Fruit fly (Drosophila melanogaster) whole organism, embryonic: ENCODE data around the gene miple1.
A peak's percentile ranks its signal among the peaks of the same experiment; 100 is the strongest.

Source experiments
- Adf1 ChIP-seq: fragments of 200-800 bp; sonication (Bioruptor generic); IDR thresholded peaks from 2 replicates; pipeline ENCODE4 v1.3.6; 2022; ENCODE audit warnings: missing biosample characterization, missing genetic modification characterization
- BEAF-32 ChIP-seq: fragments of 200-800 bp; sonication (Bioruptor generic); optimal IDR thresholded peaks from 3 replicates; lab custom pipeline; 2017; ENCODE audit warnings: missing biosample characterization, missing genetic modification characterization, mild to moderate bottlenecking, moderate library complexity, missing genetic modification reagents
- CG10209 ChIP-seq: fragments of 200-800 bp; sonication (Bioruptor generic); optimal IDR thresholded peaks from 3 replicates; lab custom pipeline; 2017; ENCODE audit warnings: missing biosample characterization, mild to moderate bottlenecking, missing genetic modification characterization, missing genetic modification reagents
- CG11085 ChIP-seq: fragments of 200-800 bp; sonication (Bioruptor generic); IDR thresholded peaks from 2 replicates; pipeline ENCODE4 v1.3.6; 2022; ENCODE audit warnings: missing biosample characterization, missing genetic modification characterization
- CG12155 ChIP-seq: fragments of 200-800 bp; sonication (Bioruptor generic); optimal IDR thresholded peaks from 3 replicates; lab custom pipeline; 2016; ENCODE audit warnings: missing biosample characterization, missing genetic modification characterization
- CG14860 ChIP-seq: fragments of 200-800 bp; sonication (Bioruptor generic); IDR thresholded peaks from 3 replicates; pipeline ENCODE4 v1.3.6; 2022; ENCODE audit warnings: missing biosample characterization, missing genetic modification characterization; ENCODE audit not compliant: partially characterized antibody
- CG15601 ChIP-seq: fragments of 200-800 bp; sonication (Bioruptor generic); optimal IDR thresholded peaks from 3 replicates; lab custom pipeline; 2019; ENCODE audit warnings: missing biosample characterization, mild to moderate bottlenecking, missing genetic modification characterization, moderate library complexity
- CG18599 ChIP-seq: fragments of 200-800 bp; sonication (Bioruptor generic); optimal IDR thresholded peaks from 3 replicates; lab custom pipeline; 2017; ENCODE audit warnings: missing biosample characterization, missing genetic modification characterization, mild to moderate bottlenecking, moderate library complexity, missing genetic modification reagents
- CG2116 ChIP-seq: fragments of 200-800 bp; sonication (Bioruptor generic); optimal IDR thresholded peaks from 3 replicates; lab custom pipeline; 2018; ENCODE audit warnings: missing biosample characterization, mild to moderate bottlenecking, missing genetic modification characterization
- CG34422 ChIP-seq: fragments of 200-800 bp; sonication (Bioruptor generic); IDR thresholded peaks from 3 replicates; pipeline ENCODE4 v1.3.6; 2022; ENCODE audit warnings: missing biosample characterization, missing genetic modification characterization
- CG42726 ChIP-seq: fragments of 200-800 bp; sonication (Bioruptor generic); IDR thresholded peaks from 2 replicates; pipeline ENCODE4 v1.3.6; 2022; ENCODE audit warnings: missing biosample characterization, missing genetic modification characterization; ENCODE audit not compliant: partially characterized antibody
- CG6272 ChIP-seq: fragments of 200-800 bp; sonication (Bioruptor generic); IDR thresholded peaks from 2 replicates; pipeline ENCODE4 v1.3.6; 2022; ENCODE audit warnings: missing biosample characterization, missing genetic modification characterization
- CG6765 ChIP-seq: fragments of 200-800 bp; sonication (Bioruptor generic); optimal IDR thresholded peaks from 3 replicates; lab custom pipeline; 2017; ENCODE audit warnings: missing biosample characterization, mild to moderate bottlenecking, missing genetic modification characterization
- CG6791 ChIP-seq: fragments of 200-800 bp; sonication (Bioruptor generic); IDR thresholded peaks from 3 replicates; pipeline ENCODE4 v1.3.6; 2022; ENCODE audit warnings: missing biosample characterization, missing genetic modification characterization; ENCODE audit not compliant: partially characterized antibody
- CG7357 ChIP-seq: fragments of 200-800 bp; sonication (Bioruptor generic); IDR thresholded peaks from 3 replicates; pipeline ENCODE4 v1.3.6; 2022; ENCODE audit warnings: missing biosample characterization, missing genetic modification characterization
- CG8924 ChIP-seq: fragments of 200-800 bp; optimal IDR thresholded peaks from 3 replicates; lab custom pipeline; 2019; ENCODE audit warnings: missing biosample characterization, mild to moderate bottlenecking, missing genetic modification characterization, moderate library complexity
- CG8944 ChIP-seq: fragments of 200-800 bp; sonication (Bioruptor generic); optimal IDR thresholded peaks from 3 replicates; lab custom pipeline; 2016; ENCODE audit warnings: missing biosample characterization, missing genetic modification characterization
- CG9817 ChIP-seq: fragments of 200-800 bp; sonication (Bioruptor generic); optimal IDR thresholded peaks from 2 replicates; lab custom pipeline; 2018; ENCODE audit warnings: missing biosample characterization, mild to moderate bottlenecking, missing genetic modification characterization, moderate library complexity
- CG9932 ChIP-seq: fragments of 200-800 bp; sonication (Bioruptor generic); IDR thresholded peaks from 2 replicates; pipeline ENCODE4 v1.3.6; 2022; ENCODE audit warnings: missing biosample characterization, missing genetic modification characterization
- Chrac-16 ChIP-seq: fragments of 200-800 bp; sonication (Bioruptor generic); optimal IDR thresholded peaks from 3 replicates; lab custom pipeline; 2016; ENCODE audit warnings: missing biosample characterization, missing genetic modification characterization
- Dek ChIP-seq: fragments of 200-800 bp; sonication (Bioruptor generic); optimal IDR thresholded peaks from 3 replicates; lab custom pipeline; 2019; ENCODE audit warnings: missing biosample characterization, mild to moderate bottlenecking, missing genetic modification characterization, moderate library complexity
- Ets65A ChIP-seq: fragments of 200-800 bp; sonication (Bioruptor generic); peaks from one replicate; lab custom pipeline; 2016; ENCODE audit warnings: missing biosample characterization, missing genetic modification characterization
- Jarid2 ChIP-seq: fragments of 200-800 bp; sonication (Bioruptor generic); optimal IDR thresholded peaks from 3 replicates; lab custom pipeline; 2017; ENCODE audit warnings: mild to moderate bottlenecking, missing biosample characterization, missing genetic modification reagents, missing genetic modification characterization
- Lim3 ChIP-seq: fragments of 200-800 bp; sonication (Bioruptor generic); IDR thresholded peaks from 2 replicates; pipeline ENCODE4 v1.3.6; 2022; ENCODE audit warnings: missing biosample characterization, missing genetic modification characterization
- MESR4 ChIP-seq: fragments of 200-800 bp; sonication (Bioruptor generic); optimal IDR thresholded peaks from 2 replicates; lab custom pipeline; 2018; ENCODE audit warnings: missing biosample characterization, mild to moderate bottlenecking, missing genetic modification characterization, moderate library complexity
- Meics ChIP-seq: fragments of 200-800 bp; sonication (Bioruptor generic); optimal IDR thresholded peaks from 2 replicates; lab custom pipeline; 2017; ENCODE audit warnings: missing biosample characterization, mild to moderate bottlenecking, missing genetic modification characterization
- NC2β ChIP-seq: fragments of 200-800 bp; sonication (Bioruptor generic); optimal IDR thresholded peaks from 2 replicates; lab custom pipeline; 2016; ENCODE audit warnings: missing biosample characterization, missing genetic modification characterization
- Opbp ChIP-seq: fragments of 200-800 bp; sonication (Bioruptor generic); IDR thresholded peaks from 3 replicates; pipeline ENCODE4 v1.3.6; 2022; ENCODE audit warnings: missing biosample characterization, missing genetic modification characterization; ENCODE audit not compliant: partially characterized antibody
- Ptx1 ChIP-seq: fragments of 200-800 bp; sonication (Bioruptor generic); IDR thresholded peaks from 2 replicates; pipeline ENCODE4 v1.3.6; 2022; ENCODE audit warnings: missing biosample characterization, missing genetic modification characterization
- Scr ChIP-seq: fragments of 200-800 bp; sonication (Bioruptor generic); IDR thresholded peaks from 2 replicates; pipeline ENCODE4 v1.3.6; 2022; ENCODE audit warnings: missing biosample characterization, missing genetic modification characterization; ENCODE audit not compliant: partially characterized antibody
- Sry-δ ChIP-seq: fragments of 200-800 bp; sonication (Bioruptor generic); optimal IDR thresholded peaks from 2 replicates; lab custom pipeline; 2016; ENCODE audit warnings: missing biosample characterization, missing genetic modification characterization
- Stat92E ChIP-seq, 3 experiments: fragments of >200 bp in 2 of 3; fragments of 200-800 bp in 1 of 3; sonication (Bioruptor generic) in 1 of 3; optimal IDR thresholded peaks; 2 replicates each; lab custom pipeline; 2017 to 2019; ENCODE audit warnings: missing biosample characterization in 3 of 3, missing genetic modification characterization in 3 of 3, mild to moderate bottlenecking in 1 of 3, moderate library complexity in 1 of 3
- bab2 ChIP-seq: fragments of 200-800 bp; sonication (Bioruptor generic); optimal IDR thresholded peaks from 2 replicates; lab custom pipeline; 2016; ENCODE audit warnings: missing biosample characterization, missing genetic modification characterization
- ci ChIP-seq: fragments of 200-800 bp; sonication (Bioruptor generic); IDR thresholded peaks from 3 replicates; pipeline ENCODE4 v1.3.6; 2022; ENCODE audit warnings: missing biosample characterization, missing genetic modification characterization
- eyg ChIP-seq: fragments of 200-800 bp; sonication (Bioruptor generic); optimal IDR thresholded peaks from 3 replicates; lab custom pipeline; 2016; ENCODE audit warnings: missing biosample characterization, missing genetic modification characterization
- ham ChIP-seq: fragments of 200-800 bp; sonication (Bioruptor generic); IDR thresholded peaks from 2 replicates; pipeline ENCODE4 v1.3.6; 2022; ENCODE audit warnings: missing biosample characterization, missing genetic modification characterization
- lab ChIP-seq: fragments of 200-800 bp; sonication (Bioruptor generic); optimal IDR thresholded peaks from 3 replicates; lab custom pipeline; 2017; ENCODE audit warnings: missing biosample characterization, missing genetic modification characterization, mild to moderate bottlenecking, moderate library complexity, missing genetic modification reagents
- lilli ChIP-seq: fragments of 200-800 bp; sonication (Bioruptor generic); optimal IDR thresholded peaks from 3 replicates; lab custom pipeline; 2016; ENCODE audit warnings: missing biosample characterization, missing genetic modification characterization
- mld ChIP-seq: fragments of 200-800 bp; sonication (Bioruptor generic); IDR thresholded peaks from 3 replicates; pipeline ENCODE4 v1.3.6; 2022; ENCODE audit warnings: missing biosample characterization, missing genetic modification characterization; ENCODE audit not compliant: partially characterized antibody
- slou ChIP-seq: fragments of 200-800 bp; sonication (Bioruptor generic); optimal IDR thresholded peaks from 3 replicates; lab custom pipeline; 2016; ENCODE audit warnings: missing biosample characterization, missing genetic modification characterization
- tgo ChIP-seq: fragments of 200-800 bp; sonication (Bioruptor generic); IDR thresholded peaks from 3 replicates; pipeline ENCODE4 v1.3.6; 2022; ENCODE audit warnings: missing biosample characterization, missing genetic modification characterization
- tio ChIP-seq: fragments of 200-800 bp; sonication (Bioruptor generic); optimal IDR thresholded peaks from 2 replicates; lab custom pipeline; 2017; ENCODE audit warnings: missing biosample characterization, missing genetic modification characterization, inconsistent platforms
- tna ChIP-seq: fragments of 200-800 bp; sonication (Bioruptor generic); IDR thresholded peaks from 2 replicates; pipeline ENCODE4 v1.3.6; 2022; ENCODE audit warnings: missing biosample characterization, missing genetic modification characterization; ENCODE audit not compliant: partially characterized antibody
- unpg ChIP-seq: fragments of 200-800 bp; sonication (Bioruptor generic); optimal IDR thresholded peaks from 3 replicates; lab custom pipeline; 2018; ENCODE audit warnings: missing biosample characterization, mild to moderate bottlenecking, missing genetic modification characterization, moderate library complexity
- vvl ChIP-seq: fragments of 200-800 bp; sonication (Bioruptor generic); IDR thresholded peaks from 2 replicates; pipeline ENCODE4 v1.3.6; 2022; ENCODE audit warnings: missing biosample characterization, missing genetic modification characterization
- wor ChIP-seq: fragments of 200-800 bp; sonication (Bioruptor generic); IDR thresholded peaks from 2 replicates; pipeline ENCODE4 v1.3.6; 2022; ENCODE audit warnings: missing biosample characterization, missing genetic modification characterization
- zen2 ChIP-seq: fragments of 200-800 bp; sonication (Bioruptor generic); IDR thresholded peaks from 3 replicates; pipeline ENCODE4 v1.3.6; 2022; ENCODE audit warnings: missing biosample characterization, missing genetic modification characterization; ENCODE audit not compliant: partially characterized antibody

Gene miple1

DNA sequence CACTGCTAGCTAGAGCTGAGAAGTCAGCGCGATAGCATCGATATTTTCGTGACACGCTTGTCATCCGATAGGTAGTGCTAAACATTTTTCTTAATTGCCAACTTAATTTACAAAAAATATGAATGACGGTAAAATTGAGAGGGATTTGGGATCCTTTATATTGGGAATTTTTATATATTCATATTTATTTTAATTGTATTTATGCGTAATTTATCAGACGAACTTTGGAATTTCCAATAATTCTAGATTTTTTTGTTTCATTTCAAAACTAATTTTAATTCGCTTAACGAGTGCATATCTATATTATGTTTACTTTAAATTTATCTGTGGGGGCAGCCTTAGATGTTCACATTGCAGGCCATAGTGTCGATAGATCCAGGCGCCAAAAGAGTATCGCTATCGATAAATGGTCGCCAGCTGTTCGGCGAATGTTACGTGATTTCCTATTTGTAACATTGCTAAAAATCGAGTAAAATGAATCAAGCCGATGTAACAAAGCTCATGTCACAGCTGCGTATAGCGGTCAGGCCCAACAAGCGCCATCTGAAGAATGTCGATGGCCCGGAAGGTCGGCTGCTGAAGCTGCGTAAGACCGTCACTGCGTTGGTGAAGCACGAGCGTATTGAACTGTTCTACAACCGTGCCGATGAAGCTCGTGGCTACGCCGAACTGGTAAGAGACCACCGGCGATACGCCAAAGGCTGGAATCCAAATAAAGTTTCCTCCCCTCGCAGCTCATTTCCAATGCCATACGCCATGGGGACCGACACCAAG, 2.5 kb upstream of the miple1 start, which contains the start of the genes Tudor-SN and mRpL17 (continued):
- TF ChIP-seq eyg (GFP tag; lab: Kevin White, UChicago) (no peak), Sry-δ (GFP tag; lab: Kevin White, UChicago) (peak; percentile 93), CG11085 (GFP tag; lab: Robert Waterston, UW) (peak; percentile 52; the same call in 1 of the 2 replicates), CG34422 (GFP tag; lab: Robert Waterston, UW) (0 out of 3 replicates have a peak, but pooled peaks have one; percentile 34), mld (GFP tag; lab: Robert Waterston, UW) (peak; percentile 95), MESR4 (GFP tag; lab: Kevin White, UChicago) (peak; percentile 77), wor (GFP tag; lab: Robert Waterston, UW) (no peak), NC2β (GFP tag; lab: Kevin White, UChicago) (peak; percentile 6), CG15601 (tag; lab: Kevin White, UChicago) (peak; percentile 25), Ptx1 (GFP tag; lab: Robert Waterston, UW) (peak; percentile 29; the same call in 1 of the 2 replicates), tna (GFP tag; lab: Robert Waterston, UW) (peak; percentile 95), CG14860 (GFP tag; lab: Robert Waterston, UW) (peak; percentile 97), tio (GFP tag; lab: Kevin White, UChicago) (no peak), unpg (GFP tag; lab: Kevin White, UChicago) (peak; percentile 1), Opbp (GFP tag; lab: Robert Waterston, UW) (peak; percentile 98), CG6272 (peak; percentile 67; the same call in 1 of the 2 replicates), Meics (peak; percentile 39), vvl (GFP tag; lab: Robert Waterston, UW) (peak; percentile 21), Dek (tag; lab: Kevin White, UChicago) (peak; percentile 60), ci (GFP tag; lab: Robert Waterston, UW) (0 out of 3 replicates have a peak, but pooled peaks have one; percentile 5), Stat92E (GFP tag; optimal IDR thresholded peaks at IDR 0.05; lab: Kevin White, UChicago) (no peak), lilli (GFP tag; lab: Kevin White, UChicago) (peak; percentile 42), Adf1 (GFP tag; lab: Robert Waterston, UW) (peak; percentile 14; the same call in 1 of the 2 replicates), bab2 (GFP tag; lab: Kevin White, UChicago) (no peak), Scr (GFP tag; lab: Robert Waterston, UW) (peak; percentile 97), BEAF-32 (GFP tag; lab: Kevin White, UChicago) (peak; percentile 97), zen2 (GFP tag; lab: Robert Waterston, UW) (peak; percentile 96), CG7357 (GFP tag; lab: Robert Waterston, UW) (no peak), ham (GFP tag; lab: Robert Waterston, UW) (no peak), tgo (peak; percentile 21; the same call in 1 of the 3 replicates), CG10209 (peak; percentile 39), Chrac-16 (peak; percentile 40), lab (GFP tag; lab: Kevin White, UChicago) (peak; percentile 23), CG2116 (peak; percentile 75), Lim3 (GFP tag; lab: Robert Waterston, UW) (no peak), Ets65A (GFP tag; lab: Kevin White, UChicago) (peak; percentile 83), CG6765 (GFP tag; lab: Kevin White, UChicago) (peak; percentile 17), CG6791 (GFP tag; lab: Robert Waterston, UW) (peak; percentile 98), CG8924 (tag; lab: Kevin White, UChicago) (peak; percentile 30), Jarid2 (no peak), CG9817 (tag; lab: Kevin White, UChicago) (peak; percentile 37), CG8944 (GFP tag; lab: Kevin White, UChicago) (peak; percentile 23), CG9932 (peak; percentile 85), CG18599 (GFP tag; lab: Kevin White, UChicago) (peak; percentile 44), slou (GFP tag; lab: Kevin White, UChicago) (peak; percentile 9), CG42726 (GFP tag; lab: Robert Waterston, UW) (peak; percentile 98), CG12155 (GFP tag; lab: Kevin White, UChicago) (peak; percentile 52)
